Fruit fly (Drosophila melanogaster): Measurements from ENCODE around the gene D19B.

The D19B gene

dm6 chr3L:6220187-6220586 lies 35.5 kb upstream of the D19B start, which contains the start of gene CG33946 (continued):
- TF ChIP-seq CG4617 (GFP tag; optimal IDR thresholded peaks at IDR 0.05; ENCODE audit: borderline replicate concordance) (no peak), slbo (GFP tag; IDR thresholded peaks at IDR 0.05) (peak; percentile 51), trh (GFP tag; optimal IDR thresholded peaks at IDR 0.05) (peak; percentile 28), shn (GFP tag; optimal IDR thresholded peaks at IDR 0.05) (peak; percentile 25), ap (GFP tag; IDR thresholded peaks at IDR 0.05) (no peak), Ada2b (GFP tag; IDR thresholded peaks at IDR 0.05) (peak; percentile 53), Awh (GFP tag; IDR thresholded peaks at IDR 0.05) (0 out of 2 replicates have a peak, but pooled peaks have one; percentile 8), Jarid2 (GFP tag; optimal IDR thresholded peaks at IDR 0.05) (no peak), eve (GFP tag; optimal IDR thresholded peaks at IDR 0.05) (peak in 1 of 2 experiments; percentile 15), ara (GFP tag; IDR thresholded peaks at IDR 0.05) (peak; percentile 42; the same call in 1 of the 2 replicates), lola (GFP tag; optimal IDR thresholded peaks at IDR 0.05) (peak in 1 of 3 experiments; percentile 13), E2f1 (GFP tag; IDR thresholded peaks at IDR 0.05) (0 out of 2 replicates have a peak, but pooled peaks have one; percentile 25), esg (GFP tag; conservative IDR thresholded peaks at IDR 0.05) (peak; percentile 54), Antp (GFP tag; optimal IDR thresholded peaks at IDR 0.05) (peak; percentile 8), Med (GFP tag) (peak; percentile 82), Optix (GFP tag; IDR thresholded peaks at IDR 0.05) (peak; percentile 57; the same call in 1 of the 3 replicates), ems (GFP tag; optimal IDR thresholded peaks at IDR 0.05) (peak; percentile 47), CG30431 (GFP tag; optimal IDR thresholded peaks at IDR 0.05) (peak; percentile 35), CG4820 (GFP tag; optimal IDR thresholded peaks at IDR 0.05) (peak; percentile 23), CG7839 (tag; optimal IDR thresholded peaks at IDR 0.05) (no peak), HLH54F (GFP tag; optimal IDR thresholded peaks at IDR 0.05) (peak; percentile 4), CG10959 (GFP tag; IDR thresholded peaks at IDR 0.05) (peak; percentile 58), Rfx (GFP tag; IDR thresholded peaks at IDR 0.05) (peak; percentile 30; the same call in 1 of the 2 replicates), wdn (GFP tag; IDR thresholded peaks at IDR 0.05) (peak; percentile 9; the same call in 1 of the 2 replicates), Opbp (GFP tag; IDR thresholded peaks at IDR 0.05; ENCODE audit: partially characterized antibody) (no peak), otp (GFP tag; IDR thresholded peaks at IDR 0.05) (0 out of 3 replicates have a peak, but pooled peaks have one; percentile 22), danr (GFP tag; IDR thresholded peaks at IDR 0.05) (0 out of 2 replicates have a peak, but pooled peaks have one; percentile 15), CG10654 (GFP tag; optimal IDR thresholded peaks at IDR 0.05) (peak; percentile 21), Spps (tag; optimal IDR thresholded peaks at IDR 0.05) (no peak), CG9609 (GFP tag; optimal IDR thresholded peaks at IDR 0.05) (peak; percentile 43), CG1602 (GFP tag; optimal IDR thresholded peaks at IDR 0.05) (peak; percentile 25), slou (GFP tag; optimal IDR thresholded peaks at IDR 0.05) (no peak), Ptx1 (GFP tag; IDR thresholded peaks at IDR 0.05) (0 out of 2 replicates have a peak, but pooled peaks have one; percentile 20), vfl (GFP tag; optimal IDR thresholded peaks at IDR 0.05) (no peak), chinmo (GFP tag; IDR thresholded peaks at IDR 0.05; ENCODE audit: partially characterized antibody) (no peak), CG18262 (tag; optimal IDR thresholded peaks at IDR 0.05) (peak; percentile 10), ken (GFP tag; IDR thresholded peaks at IDR 0.05) (peak; percentile 45; the same call in 2 of the 3 replicates), CG10979 (tag; optimal IDR thresholded peaks at IDR 0.05) (peak; percentile 20), lilli (GFP tag; optimal IDR thresholded peaks at IDR 0.05) (peak; percentile 13), CG14014 (GFP tag; IDR thresholded peaks at IDR 0.05) (0 out of 2 replicates have a peak, but pooled peaks have one; percentile 16), Xbp1 (GFP tag; optimal IDR thresholded peaks at IDR 0.05) (peak; percentile 12), sens (GFP tag) (peak; percentile 88), ranshi (GFP tag; IDR thresholded peaks at IDR 0.05) (peak; percentile 64; the same call in 1 of the 2 replicates), Oaz (GFP tag; IDR thresholded peaks at IDR 0.05) (no peak), chn (GFP tag; optimal IDR thresholded peaks at IDR 0.05) (peak; percentile 33), CG10543 (GFP tag; optimal IDR thresholded peaks at IDR 0.05) (no peak), CG13775 (GFP tag; optimal IDR thresholded peaks at IDR 0.05) (peak; percentile 33), bab2 (GFP tag; optimal IDR thresholded peaks at IDR 0.05) (no peak), stc (GFP tag; IDR thresholded peaks at IDR 0.05) (peak; percentile 61), CG6689 (GFP tag; IDR thresholded peaks at IDR 0.05) (peak; percentile 59; the same call in 1 of the 2 replicates), Hsf (GFP tag; optimal IDR thresholded peaks at IDR 0.05) (peak; percentile 25)

Data from whole organism, embryonic.